Worm (Caenorhabditis elegans) whole organism, midembryonic: Measurements from ENCODE around the gene srx-111.

Source experiments
- T22C8.4 ChIP-seq: fragments of 200-800 bp; sonication (Bioruptor generic); IDR thresholded peaks from 2 replicates; pipeline ENCODE4 v1.3.6; 2022; ENCODE audit warnings: missing genetic modification characterization, missing compliant biosample characterization
- flt-1 ChIP-seq: fragments of 200-800 bp; sonication (Bioruptor generic); IDR thresholded peaks from 2 replicates; pipeline ENCODE4 v1.3.6; 2022; ENCODE audit warnings: missing genetic modification characterization, missing compliant biosample characterization
- klf-2 ChIP-seq: fragments of 200-800 bp; sonication (Bioruptor generic); conservative IDR thresholded peaks from 2 replicates; pipeline ENCODE4 v1.3.6; 2022; ENCODE audit warnings: missing genetic modification reagents, missing genetic modification characterization, missing compliant biosample characterization
- med-1 ChIP-seq: sonication (generic microtip); optimal IDR thresholded peaks from 2 replicates; lab custom pipeline; 2017; ENCODE audit warnings: missing genetic modification characterization, mild to moderate bottlenecking, missing compliant biosample characterization, antibody characterized with exemption, missing genetic modification reagents; ENCODE audit not compliant: insufficient read depth
- tab-1 ChIP-seq: fragments of 200-800 bp; sonication (Bioruptor generic); IDR thresholded peaks from 2 replicates; pipeline ENCODE4 v1.3.6; 2022; ENCODE audit warnings: missing genetic modification characterization, missing compliant biosample characterization
- ztf-23 ChIP-seq: fragments of 200-800 bp; sonication (Bioruptor generic); IDR thresholded peaks from 2 replicates; pipeline ENCODE4 v1.3.6; 2022; ENCODE audit warnings: missing genetic modification reagents, missing genetic modification characterization, missing compliant biosample characterization
- ztf-29 ChIP-seq: fragments of 200-800 bp; sonication (Bioruptor generic); IDR thresholded peaks from 2 replicates; pipeline ENCODE4 v1.3.6; 2022; ENCODE audit warnings: missing genetic modification reagents, missing genetic modification characterization, missing compliant biosample characterization

DNA sequence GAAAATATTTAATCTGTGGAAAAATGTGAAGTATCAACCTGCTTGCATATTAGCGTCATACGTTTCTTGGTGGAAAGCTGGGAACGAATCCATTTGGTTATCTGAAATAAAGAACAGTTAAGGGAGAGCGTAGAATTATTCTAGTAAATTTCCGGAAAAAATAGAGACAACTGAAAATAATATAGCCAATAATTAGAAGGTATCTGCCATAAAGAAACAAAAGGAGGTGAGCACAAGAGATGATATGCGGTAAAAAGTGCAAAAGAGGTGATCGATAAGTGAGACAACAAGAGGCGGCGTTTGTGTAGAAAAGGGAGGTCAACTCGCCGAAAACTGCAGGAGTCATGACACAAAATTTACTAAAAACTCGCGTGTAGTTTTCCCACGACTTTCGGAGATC lies 21.9 kb downstream of the srx-111 start, which contains the start of gene T24E12.11:
- no peak for TF ChIP-seq klf-2 (GFP tag; lab: Robert Waterston, UW)
- no peak for TF ChIP-seq tab-1 (GFP tag; lab: Robert Waterston, UW)
- no peak for TF ChIP-seq ztf-29 (GFP tag; lab: Robert Waterston, UW)
- no peak for TF ChIP-seq flt-1 (GFP tag; lab: Robert Waterston, UW)
- TF ChIP-seq med-1, result no peak
- TF ChIP-seq T22C8.4 (GFP tag; lab: Robert Waterston, UW), result no peak
- TF ChIP-seq ztf-23 (GFP tag; lab: Robert Waterston, UW), result no peak
